Fruit fly (Drosophila melanogaster) ovary, adult (tissue): Measurements from ENCODE around the gene CG32551.

Experiments
- CG17801 ChIP-seq: fragments of 200-800 bp; optimal IDR thresholded peaks from 2 replicates; lab custom pipeline; 2019; ENCODE audit warnings: missing biosample characterization, mild to moderate bottlenecking, missing genetic modification characterization, moderate library complexity; ENCODE audit not compliant: partially characterized antibody

The CG32551 gene

dm6 chrX:18460318-18460717 lies 21.6 kb downstream of the CG32551 start, which contains the start of gene CG43843:
CG43843 (minus strand) TSS chrX:18460418.
- no peak for TF ChIP-seq CG17801 (GFP tag; lab: Kevin White, UChicago)

DNA sequence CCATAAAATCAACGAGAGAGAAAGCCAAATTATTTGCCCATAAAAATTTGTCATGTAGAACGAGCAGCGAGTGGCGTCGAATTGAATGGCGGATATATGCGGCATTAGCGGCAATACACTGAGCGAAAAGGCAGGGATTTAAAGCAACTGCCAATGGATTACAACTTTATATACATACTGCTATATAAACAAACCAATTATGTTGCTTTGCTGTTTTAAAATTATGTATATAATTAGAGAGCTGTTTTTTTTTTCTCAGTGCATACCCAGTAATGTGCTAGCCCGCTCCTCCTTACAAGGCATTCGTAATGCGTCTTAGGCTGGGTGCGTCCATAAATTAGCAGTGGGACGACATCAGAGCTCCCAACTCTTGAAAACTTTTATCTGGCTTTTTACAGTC lies 29.2 kb downstream of the CG32551 start:
- no peak for TF ChIP-seq CG17801 (GFP tag; lab: Kevin White, UChicago)

dm6 chrX:18479307-18480134 lies 40.9 kb downstream of the CG32551 start, which contains the start of gene CG32547:
CG32547 (minus strand) TSS chrX:18479487.
- TF ChIP-seq CG17801 (GFP tag; lab: Kevin White, UChicago) = peak; percentile 74

dm6 chrX:18482537-18482936 lies 43.9 kb downstream of the CG32551 start:
- TF ChIP-seq CG17801 (GFP tag; lab: Kevin White, UChicago) = no peak

- no peak for TF ChIP-seq CG17801 (GFP tag; lab: Kevin White, UChicago)
Measured at dm6 chrX:18483261-18484218, 44.9 kb downstream of the CG32551 start, which contains the start of gene Hayan. Hayan (minus strand) TSS chrX:18483772.

- TF ChIP-seq CG17801 (GFP tag; lab: Kevin White, UChicago) = no peak
Measured at dm6 chrX:18486356-18487059, 47.8 kb downstream of the CG32551 start, which contains the start of gene psh. psh (minus strand) TSS chrX:18486921.
